Fruit fly (Drosophila melanogaster) whole organism: ENCODE data around the gene Svil.
A peak's percentile ranks its signal among the peaks of the same experiment; 100 is the strongest.

Experiments used
- CG8478 ChIP-seq: fragments of >200 bp; optimal IDR thresholded peaks from 2 replicates; lab custom pipeline; 2018; ENCODE audit warnings: inconsistent platforms
- Dll ChIP-seq: fragments of >200 bp; optimal IDR thresholded peaks from 2 replicates; lab custom pipeline; 2017
- EcR ChIP-seq, 2 experiments: fragments of >200 bp; optimal IDR thresholded peaks; 2 replicates each; lab custom pipeline; 2017; ENCODE audit warnings: missing biosample characterization in 2 of 2, missing genetic modification characterization in 2 of 2, missing genetic modification reagents in 2 of 2
- pan ChIP-seq: fragments of >200 bp; optimal IDR thresholded peaks from 2 replicates; lab custom pipeline; 2017
- psq ChIP-seq: fragments of >200 bp; optimal IDR thresholded peaks from 2 replicates; lab custom pipeline; 2017
- usp ChIP-seq: fragments of >200 bp; optimal IDR thresholded peaks from 2 replicates; lab custom pipeline; 2017; ENCODE audit warnings: missing biosample characterization, missing genetic modification characterization, mixed read lengths

The Svil gene

DNA sequence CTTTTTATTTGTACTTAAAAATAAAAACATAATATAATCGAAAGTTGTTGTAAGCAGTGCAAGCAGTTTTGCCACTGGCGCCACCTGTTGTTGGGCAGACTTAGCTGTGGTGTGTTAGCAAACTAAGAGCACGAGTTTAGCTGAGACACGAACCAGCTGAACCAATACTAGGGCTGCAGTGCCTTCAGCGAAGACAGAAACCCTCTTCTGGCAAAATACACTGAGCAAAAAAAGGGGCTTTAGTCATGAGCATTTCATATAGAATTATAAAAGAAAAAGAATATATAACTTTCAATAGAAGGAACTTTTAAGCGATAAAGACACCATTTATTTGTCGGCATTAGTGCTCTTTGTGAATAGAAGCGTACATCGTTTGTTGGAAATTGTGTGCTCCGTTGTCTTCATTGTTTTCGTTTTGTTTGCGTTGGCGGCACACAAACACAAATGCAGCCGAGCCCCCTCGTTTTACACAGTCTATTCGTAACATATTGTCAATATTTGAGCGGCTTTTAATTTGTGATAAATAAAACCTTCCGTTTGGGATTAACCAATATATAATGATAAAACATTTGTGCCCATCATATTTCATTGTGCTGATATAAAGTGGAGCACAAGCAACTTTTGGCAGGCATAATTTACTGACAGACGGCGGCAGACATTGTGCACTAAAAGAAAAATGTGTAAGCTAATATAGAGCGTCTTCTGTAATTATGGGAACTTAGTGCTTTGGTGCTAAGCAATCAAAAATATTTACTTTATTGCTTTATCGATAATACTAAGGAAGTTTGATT, 154.1 kb downstream of the Svil start:
- TF ChIP-seq psq (lab: Kevin White, UChicago) (no peak), pan (lab: Kevin White, UChicago) (no peak), EcR (GFP tag; optimal IDR thresholded peaks at IDR 0.05; lab: Kevin White, UChicago) (no peak), CG8478 (no peak), Dll (lab: Kevin White, UChicago) (no peak), usp (GFP tag; lab: Kevin White, UChicago) (no peak)

DNA sequence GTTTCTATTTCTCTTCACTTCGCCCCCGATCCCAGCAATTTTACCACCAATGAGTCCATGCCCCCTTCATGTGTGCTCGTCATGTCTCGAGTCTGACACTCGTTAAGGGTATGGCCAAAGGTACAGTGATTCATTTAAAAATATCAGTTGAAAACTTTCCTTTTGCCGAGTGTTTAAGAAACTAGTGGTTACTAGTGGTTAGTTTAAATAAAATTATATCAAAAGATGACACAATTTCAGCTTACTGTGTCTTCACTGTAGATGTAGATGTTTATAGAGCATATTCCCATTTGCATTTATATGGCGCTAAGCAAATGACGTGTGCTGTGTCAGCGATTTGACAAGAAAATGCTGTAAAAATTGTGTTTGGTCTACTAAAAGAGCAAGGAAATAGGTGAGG, 154.9 kb downstream of the Svil start:
- no peak for TF ChIP-seq psq (lab: Kevin White, UChicago)
- TF ChIP-seq CG8478 = no peak
- no peak for TF ChIP-seq Dll (lab: Kevin White, UChicago)
- TF ChIP-seq EcR (GFP tag; optimal IDR thresholded peaks at IDR 0.05; lab: Kevin White, UChicago) = no peak
- no peak for TF ChIP-seq pan (lab: Kevin White, UChicago)
- TF ChIP-seq usp (GFP tag; lab: Kevin White, UChicago) = no peak

dm6 chr3L:2533000-2533731, 155.7 kb downstream of the Svil start:
- TF ChIP-seq CG8478 (no peak), EcR (GFP tag; optimal IDR thresholded peaks at IDR 0.05; lab: Kevin White, UChicago) (peak in 1 of 2 experiments; percentile 45)

dm6 chr3L:2533732-2534073, 156.2 kb downstream of the Svil start:
- no peak for TF ChIP-seq pan (lab: Kevin White, UChicago)
- TF ChIP-seq usp (GFP tag; lab: Kevin White, UChicago) = no peak
- TF ChIP-seq Dll (lab: Kevin White, UChicago) = no peak
- no peak for TF ChIP-seq psq (lab: Kevin White, UChicago)
- no peak for TF ChIP-seq CG8478
- no peak for TF ChIP-seq EcR (GFP tag; optimal IDR thresholded peaks at IDR 0.05; lab: Kevin White, UChicago)

- TF ChIP-seq usp (GFP tag; lab: Kevin White, UChicago) (no peak), Dll (lab: Kevin White, UChicago) (no peak), psq (lab: Kevin White, UChicago) (no peak), CG8478 (no peak), pan (lab: Kevin White, UChicago) (no peak), EcR (GFP tag; optimal IDR thresholded peaks at IDR 0.05; lab: Kevin White, UChicago) (no peak)
These were observed 159.6 kb downstream of the Svil start for dm6 chr3L:2536969-2537600.

DNA sequence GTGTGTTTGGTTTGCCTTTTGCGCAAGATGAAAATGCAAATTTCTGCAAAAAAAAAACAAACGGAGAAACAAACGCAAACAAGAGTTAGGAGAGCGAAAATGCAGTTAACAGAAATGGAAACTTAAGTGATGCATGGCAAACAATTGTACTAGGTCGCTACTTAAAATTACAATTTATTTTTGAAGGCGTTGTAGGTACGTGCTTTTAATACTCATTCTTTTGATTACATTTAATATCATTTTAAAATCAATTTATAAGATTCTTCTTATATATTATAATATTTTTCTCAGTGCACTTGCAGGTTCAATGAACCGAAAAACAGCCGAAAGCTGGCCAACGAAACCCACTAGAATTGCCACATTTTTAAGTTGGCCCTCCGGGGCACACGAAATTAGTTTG, 163.9 kb downstream of the Svil start:
- TF ChIP-seq pan (lab: Kevin White, UChicago) = no peak
- TF ChIP-seq usp (GFP tag; lab: Kevin White, UChicago) = no peak
- no peak for TF ChIP-seq Dll (lab: Kevin White, UChicago)
- no peak for TF ChIP-seq psq (lab: Kevin White, UChicago)
- no peak for TF ChIP-seq CG8478
- no peak for TF ChIP-seq EcR (GFP tag; optimal IDR thresholded peaks at IDR 0.05; lab: Kevin White, UChicago)

DNA sequence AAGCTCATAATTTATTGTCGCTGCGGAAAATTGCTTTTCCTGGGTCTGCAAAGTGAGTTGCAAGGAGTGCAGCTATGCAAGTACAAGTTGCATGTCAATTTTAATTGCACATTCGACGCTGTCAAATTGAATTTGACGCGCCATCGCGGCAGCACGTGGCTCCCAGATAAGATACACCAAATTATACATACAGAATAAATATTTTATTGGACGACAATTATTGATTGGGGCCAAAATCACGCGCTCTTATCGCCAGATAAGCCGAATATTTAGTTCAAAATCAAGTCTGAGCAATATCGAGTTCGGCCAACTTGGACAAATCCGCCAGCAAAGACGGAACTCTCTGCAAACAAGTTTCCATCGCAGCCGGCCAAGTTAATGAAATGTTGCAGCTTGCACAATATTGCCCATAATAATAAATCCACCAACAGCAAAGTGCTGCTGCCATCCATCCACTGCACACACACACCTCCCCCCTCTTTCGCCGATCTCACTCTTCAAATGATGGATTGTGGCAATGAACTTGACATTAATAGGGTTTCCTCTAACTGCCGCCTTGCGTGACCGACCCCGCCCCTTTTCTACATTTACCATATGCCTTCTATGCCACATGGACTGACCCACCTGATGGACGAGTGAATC, 167.1 kb downstream of the Svil start:
- TF ChIP-seq CG8478 (no peak), pan (lab: Kevin White, UChicago) (no peak), usp (GFP tag; lab: Kevin White, UChicago) (no peak), psq (lab: Kevin White, UChicago) (no peak), Dll (lab: Kevin White, UChicago) (no peak), EcR (GFP tag; optimal IDR thresholded peaks at IDR 0.05; lab: Kevin White, UChicago) (no peak)

DNA sequence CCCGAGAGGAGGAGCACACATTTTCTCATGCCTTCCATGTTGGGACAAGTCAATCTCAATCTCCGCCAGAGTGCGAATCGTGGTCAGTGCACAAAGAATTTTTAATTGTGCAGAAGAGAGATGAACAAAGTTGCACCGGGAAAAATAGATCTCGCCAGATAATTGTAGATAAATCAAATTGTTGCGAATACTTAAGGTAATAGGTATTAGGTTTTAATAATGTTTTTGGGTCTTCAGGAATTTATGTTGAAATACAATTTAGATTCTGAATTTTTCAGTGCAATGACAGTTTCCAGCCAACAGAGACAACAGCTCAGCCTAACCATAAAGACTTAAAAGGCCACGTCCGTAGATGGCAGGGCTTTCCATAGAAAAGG, 167.6 kb downstream of the Svil start:
- no peak for TF ChIP-seq psq (lab: Kevin White, UChicago)
- no peak for TF ChIP-seq CG8478
- TF ChIP-seq Dll (lab: Kevin White, UChicago) = no peak
- no peak for TF ChIP-seq usp (GFP tag; lab: Kevin White, UChicago)
- no peak for TF ChIP-seq EcR (GFP tag; optimal IDR thresholded peaks at IDR 0.05; lab: Kevin White, UChicago)
- no peak for TF ChIP-seq pan (lab: Kevin White, UChicago)

- TF ChIP-seq psq (lab: Kevin White, UChicago) = no peak
- no peak for TF ChIP-seq CG8478
- no peak for TF ChIP-seq Dll (lab: Kevin White, UChicago)
- no peak for TF ChIP-seq EcR (GFP tag; optimal IDR thresholded peaks at IDR 0.05; lab: Kevin White, UChicago)
- no peak for TF ChIP-seq usp (GFP tag; lab: Kevin White, UChicago)
- no peak for TF ChIP-seq pan (lab: Kevin White, UChicago)
These were observed 168.5 kb downstream of the Svil start for dm6 chr3L:2545913-2546312.
